Fruit fly (Drosophila melanogaster) whole organism, embryonic: ENCODE measurements around the gene CG4456.

ENCODE experiments used
- CG6272 ChIP-seq: fragments of 200-800 bp; sonication (Bioruptor generic); IDR thresholded peaks from 2 replicates; pipeline ENCODE4 v1.3.6; 2022; ENCODE audit warnings: missing biosample characterization, missing genetic modification characterization
- CG9437 ChIP-seq: fragments of 200-800 bp; sonication (Bioruptor generic); optimal IDR thresholded peaks from 2 replicates; lab custom pipeline; 2018; ENCODE audit warnings: missing biosample characterization, mild to moderate bottlenecking, missing genetic modification characterization

dm6 chr3L:9381602-9382001 lies 9.1 kb downstream of the CG4456 start, which contains the start of gene Hsp23:
- no peak for TF ChIP-seq CG6272 (GFP tag; lab: Robert Waterston, UW)
- no peak for TF ChIP-seq CG9437 (GFP tag; lab: Kevin White, UChicago)
